Worm (Caenorhabditis elegans): ENCODE data around the gene grl-9.

- TF ChIP-seq aly-2 (tag; optimal IDR thresholded peaks at IDR 0.05) (no peak), pqm-1 (tag; optimal IDR thresholded peaks at IDR 0.05) (no peak), unc-62 (GFP tag; optimal IDR thresholded peaks at IDR 0.05) (no peak), ZK546.5 (tag; optimal IDR thresholded peaks at IDR 0.05) (no peak), ceh-28 (tag; optimal IDR thresholded peaks at IDR 0.05) (no peak), nhr-76 (tag; optimal IDR thresholded peaks at IDR 0.05) (no peak), pha-4 (tag; optimal IDR thresholded peaks at IDR 0.05) (no peak)
Observed at ce11 chrV:6773735-6774134, 42.2 kb upstream of the grl-9 start, which contains the start of gene ZC404.16.

All from whole organism, L3 larva.